Fruit fly (Drosophila melanogaster) whole organism, embryonic: Measurements from ENCODE around the gene CG6163.

ENCODE experiments used
- CG10267 ChIP-seq: fragments of 200-800 bp; sonication (Bioruptor generic); optimal IDR thresholded peaks from 2 replicates; lab custom pipeline; 2018; ENCODE audit warnings: missing biosample characterization, mild to moderate bottlenecking, missing genetic modification characterization, moderate library complexity
- CG11504 ChIP-seq: fragments of 200-800 bp; sonication (Bioruptor generic); optimal IDR thresholded peaks from 3 replicates; lab custom pipeline; 2019; ENCODE audit warnings: missing biosample characterization, mild to moderate bottlenecking, missing genetic modification characterization, moderate library complexity
- CG11696 ChIP-seq: fragments of 200-800 bp; sonication (Bioruptor generic); IDR thresholded peaks from 2 replicates; pipeline ENCODE4 v1.3.6; 2022; ENCODE audit warnings: missing biosample characterization, missing genetic modification characterization
- CG14965 ChIP-seq: fragments of 200-800 bp; sonication (Bioruptor generic); optimal IDR thresholded peaks from 2 replicates; lab custom pipeline; 2016; ENCODE audit warnings: missing biosample characterization, missing genetic modification characterization, borderline replicate concordance
- CG1529 ChIP-seq: fragments of 200-800 bp; sonication (Bioruptor generic); optimal IDR thresholded peaks from 3 replicates; lab custom pipeline; 2018; ENCODE audit warnings: missing biosample characterization, missing genetic modification characterization
- CG18619 ChIP-seq: fragments of 200-800 bp; sonication (Bioruptor generic); optimal IDR thresholded peaks from 3 replicates; lab custom pipeline; 2017; ENCODE audit warnings: missing biosample characterization, mild to moderate bottlenecking, missing genetic modification characterization
- CG2202 ChIP-seq: fragments of 200-800 bp; sonication (Bioruptor generic); optimal IDR thresholded peaks from 2 replicates; lab custom pipeline; 2018; ENCODE audit warnings: missing biosample characterization, mild to moderate bottlenecking, missing genetic modification characterization
- CG31224 ChIP-seq: fragments of 200-800 bp; sonication (Bioruptor generic); IDR thresholded peaks from 2 replicates; pipeline ENCODE4 v1.3.6; 2022; ENCODE audit warnings: missing biosample characterization, missing genetic modification characterization
- CG3281 ChIP-seq: fragments of 200-800 bp; sonication (Bioruptor generic); optimal IDR thresholded peaks from 3 replicates; lab custom pipeline; 2017; ENCODE audit warnings: missing biosample characterization, mild to moderate bottlenecking, missing genetic modification characterization
- CG34224 ChIP-seq: fragments of 200-800 bp; sonication (Bioruptor generic); IDR thresholded peaks from 3 replicates; pipeline ENCODE4 v1.3.6; 2022; ENCODE audit warnings: missing biosample characterization, missing genetic modification characterization; ENCODE audit not compliant: partially characterized antibody
- CG34422 ChIP-seq: fragments of 200-800 bp; sonication (Bioruptor generic); IDR thresholded peaks from 3 replicates; pipeline ENCODE4 v1.3.6; 2022; ENCODE audit warnings: missing biosample characterization, missing genetic modification characterization
- CG3838 ChIP-seq: fragments of 200-800 bp; sonication (Bioruptor generic); optimal IDR thresholded peaks from 3 replicates; lab custom pipeline; 2016; ENCODE audit warnings: missing biosample characterization, missing genetic modification characterization
- CG5245 ChIP-seq: fragments of 200-800 bp; sonication (Bioruptor generic); optimal IDR thresholded peaks from 3 replicates; lab custom pipeline; 2016; ENCODE audit warnings: missing biosample characterization, missing genetic modification characterization
- CG5953 ChIP-seq: fragments of 200-800 bp; sonication (Bioruptor generic); IDR thresholded peaks from 2 replicates; pipeline ENCODE4 v1.3.6; 2022; ENCODE audit warnings: missing biosample characterization, missing genetic modification characterization
- CG6813 ChIP-seq: fragments of 200-800 bp; sonication (Bioruptor generic); optimal IDR thresholded peaks from 2 replicates; lab custom pipeline; 2017; ENCODE audit warnings: missing biosample characterization, missing genetic modification characterization, mild to moderate bottlenecking, moderate library complexity, missing genetic modification reagents
- CG7839 ChIP-seq: fragments of 200-800 bp; sonication (Bioruptor generic); optimal IDR thresholded peaks from 3 replicates; lab custom pipeline; 2018; ENCODE audit warnings: missing biosample characterization, mild to moderate bottlenecking, missing genetic modification characterization, moderate library complexity
- CG7928 ChIP-seq: fragments of 200-800 bp; sonication (Bioruptor generic); optimal IDR thresholded peaks from 2 replicates; lab custom pipeline; 2017; ENCODE audit warnings: missing biosample characterization, mild to moderate bottlenecking, missing genetic modification characterization
- CG8359 ChIP-seq: fragments of 200-800 bp; sonication (Bioruptor generic); optimal IDR thresholded peaks from 2 replicates; lab custom pipeline; 2017; ENCODE audit warnings: missing biosample characterization, mild to moderate bottlenecking, missing genetic modification characterization, borderline replicate concordance
- CG8478 ChIP-seq: fragments of >200 bp; optimal IDR thresholded peaks from 2 replicates; lab custom pipeline; 2018
- CG8924 ChIP-seq: fragments of 200-800 bp; optimal IDR thresholded peaks from 3 replicates; lab custom pipeline; 2019; ENCODE audit warnings: missing biosample characterization, mild to moderate bottlenecking, missing genetic modification characterization, moderate library complexity
- CHES-1-like ChIP-seq: fragments of 200-800 bp; sonication (Bioruptor generic); optimal IDR thresholded peaks from 2 replicates; lab custom pipeline; 2016; ENCODE audit warnings: missing biosample characterization, missing genetic modification characterization
- Dbx ChIP-seq: fragments of 200-800 bp; sonication (Bioruptor generic); IDR thresholded peaks from 3 replicates; pipeline ENCODE4 v1.3.6; 2022; ENCODE audit warnings: missing biosample characterization, missing genetic modification characterization
- Dip2 ChIP-seq: fragments of 200-800 bp; sonication (Bioruptor generic); IDR thresholded peaks from 2 replicates; pipeline ENCODE4 v1.3.6; 2022; ENCODE audit warnings: missing biosample characterization, missing genetic modification characterization
- HLH54F ChIP-seq: fragments of 200-800 bp; sonication (Bioruptor generic); optimal IDR thresholded peaks from 3 replicates; lab custom pipeline; 2016; ENCODE audit warnings: missing biosample characterization, missing genetic modification characterization
- Hr78 ChIP-seq, 2 experiments: fragments of 200-800 bp in 1 of 2; fragments of >200 bp in 1 of 2; sonication (Bioruptor generic) in 1 of 2; optimal IDR thresholded peaks; 2 replicates each; lab custom pipeline; 2017 to 2019; ENCODE audit warnings: missing biosample characterization in 2 of 2, missing genetic modification characterization in 2 of 2, mild to moderate bottlenecking in 1 of 2, moderate library complexity in 1 of 2
- Kr ChIP-seq: fragments of 200-800 bp; sonication (Bioruptor generic); optimal IDR thresholded peaks from 2 replicates; lab custom pipeline; 2017; ENCODE audit warnings: missing biosample characterization, mild to moderate bottlenecking, missing genetic modification characterization
- NC2α ChIP-seq: fragments of 200-800 bp; sonication (Bioruptor generic); optimal IDR thresholded peaks from 2 replicates; lab custom pipeline; 2016; ENCODE audit warnings: missing biosample characterization, missing genetic modification characterization
- Opbp ChIP-seq: fragments of 200-800 bp; sonication (Bioruptor generic); IDR thresholded peaks from 3 replicates; pipeline ENCODE4 v1.3.6; 2022; ENCODE audit warnings: missing biosample characterization, missing genetic modification characterization; ENCODE audit not compliant: partially characterized antibody
- Ssrp ChIP-seq: fragments of 200-800 bp; sonication (Bioruptor generic); optimal IDR thresholded peaks from 2 replicates; lab custom pipeline; 2018; ENCODE audit warnings: missing biosample characterization, mild to moderate bottlenecking, missing genetic modification characterization, moderate library complexity
- Stat92E ChIP-seq, 3 experiments: fragments of >200 bp in 2 of 3; fragments of 200-800 bp in 1 of 3; sonication (Bioruptor generic) in 1 of 3; optimal IDR thresholded peaks; 2 replicates each; lab custom pipeline; 2017 to 2019; ENCODE audit warnings: missing biosample characterization in 3 of 3, missing genetic modification characterization in 3 of 3, mild to moderate bottlenecking in 1 of 3, moderate library complexity in 1 of 3
- ap ChIP-seq: fragments of 200-800 bp; sonication (Bioruptor generic); IDR thresholded peaks from 2 replicates; pipeline ENCODE4 v1.3.6; 2022; ENCODE audit warnings: missing biosample characterization, missing genetic modification characterization
- bsh ChIP-seq, 2 experiments: fragments of 200-800 bp; sonication (Bioruptor generic); optimal IDR thresholded peaks; 2 replicates each; lab custom pipeline; 2017 to 2018; ENCODE audit warnings: mild to moderate bottlenecking in 2 of 2, missing biosample characterization in 2 of 2, missing genetic modification characterization in 2 of 2, moderate library complexity in 1 of 2
- crc ChIP-seq: fragments of 200-800 bp; sonication (Bioruptor generic); optimal IDR thresholded peaks from 2 replicates; lab custom pipeline; 2016; ENCODE audit warnings: missing biosample characterization, missing genetic modification characterization
- ems ChIP-seq: fragments of 200-800 bp; sonication (Bioruptor generic); optimal IDR thresholded peaks from 3 replicates; lab custom pipeline; 2016; ENCODE audit warnings: missing biosample characterization, missing genetic modification characterization
- exex ChIP-seq: fragments of 200-800 bp; sonication (Bioruptor generic); optimal IDR thresholded peaks from 4 replicates; lab custom pipeline; 2018; ENCODE audit warnings: missing biosample characterization, mild to moderate bottlenecking, missing genetic modification characterization, moderate library complexity
- fu2 ChIP-seq: fragments of 200-800 bp; sonication (Bioruptor generic); optimal IDR thresholded peaks from 2 replicates; lab custom pipeline; 2016; ENCODE audit warnings: missing biosample characterization, missing genetic modification characterization
- grn ChIP-seq: fragments of 200-800 bp; sonication (Bioruptor generic); optimal IDR thresholded peaks from 3 replicates; lab custom pipeline; 2017; ENCODE audit warnings: missing biosample characterization, missing genetic modification characterization
- gro ChIP-seq: fragments of 200-800 bp; sonication (Bioruptor generic); optimal IDR thresholded peaks from 2 replicates; lab custom pipeline; 2016; ENCODE audit warnings: missing biosample characterization, missing genetic modification characterization
- gsb ChIP-seq: fragments of 200-800 bp; sonication (Bioruptor generic); IDR thresholded peaks from 2 replicates; pipeline ENCODE4 v1.3.6; 2022; ENCODE audit warnings: missing biosample characterization, missing genetic modification characterization
- gsb-n ChIP-seq: fragments of 200-800 bp; sonication (Bioruptor generic); optimal IDR thresholded peaks from 3 replicates; lab custom pipeline; 2018; ENCODE audit warnings: missing biosample characterization, mild to moderate bottlenecking, missing genetic modification characterization
- insv ChIP-seq, 2 experiments: fragments of 200-800 bp; sonication (Bioruptor generic); optimal IDR thresholded peaks; 3 replicates each; lab custom pipeline; 2016 to 2018; ENCODE audit warnings: missing biosample characterization in 2 of 2, missing genetic modification characterization in 2 of 2
- jing ChIP-seq: fragments of 200-800 bp; sonication (Bioruptor generic); optimal IDR thresholded peaks from 2 replicates; lab custom pipeline; 2018; ENCODE audit warnings: missing biosample characterization, mild to moderate bottlenecking, missing genetic modification characterization
- jumu ChIP-seq: fragments of 200-800 bp; sonication (Bioruptor generic); optimal IDR thresholded peaks from 3 replicates; lab custom pipeline; 2016; ENCODE audit warnings: missing biosample characterization, missing genetic modification characterization
- odd ChIP-seq: fragments of 200-800 bp; sonication (Bioruptor generic); optimal IDR thresholded peaks from 2 replicates; lab custom pipeline; 2017; ENCODE audit warnings: missing biosample characterization, mild to moderate bottlenecking, missing genetic modification characterization
- otp ChIP-seq: fragments of 200-800 bp; sonication (Bioruptor generic); IDR thresholded peaks from 3 replicates; pipeline ENCODE4, ENCODE4 v1.3.6; 2022; ENCODE audit warnings: missing biosample characterization, missing genetic modification characterization
- ro ChIP-seq: fragments of 200-800 bp; sonication (Bioruptor generic); IDR thresholded peaks from 2 replicates; pipeline ENCODE4 v1.3.6; 2022; ENCODE audit warnings: missing biosample characterization, missing genetic modification characterization
- shn ChIP-seq: fragments of 200-800 bp; sonication (Bioruptor generic); optimal IDR thresholded peaks from 3 replicates; lab custom pipeline; 2016; ENCODE audit warnings: missing biosample characterization, missing genetic modification characterization
- ssp ChIP-seq: fragments of 200-800 bp; sonication (Bioruptor generic); IDR thresholded peaks from 2 replicates; pipeline ENCODE4 v1.3.6; 2022; ENCODE audit warnings: missing biosample characterization, missing genetic modification characterization
- tin ChIP-seq: fragments of 200-800 bp; sonication (Bioruptor generic); optimal IDR thresholded peaks from 3 replicates; lab custom pipeline; 2016; ENCODE audit warnings: missing biosample characterization, missing genetic modification characterization
- trem ChIP-seq: fragments of 200-800 bp; optimal IDR thresholded peaks from 3 replicates; lab custom pipeline; 2019; ENCODE audit warnings: missing biosample characterization, mild to moderate bottlenecking, missing genetic modification characterization, moderate library complexity
- ttk ChIP-seq: fragments of 200-800 bp; sonication (Bioruptor generic); IDR thresholded peaks from 2 replicates; pipeline ENCODE4 v2.1.2; 2022; ENCODE audit warnings: missing biosample characterization, missing genetic modification characterization

Gene CG6163

dm6 chr3L:11333986-11334385 lies 30.7 kb downstream of the CG6163 start (continued):
- TF ChIP-seq CG14965 (GFP tag; lab: Kevin White, UChicago) (no peak), CG11504 (peak; percentile 71), grn (GFP tag; lab: Kevin White, UChicago) (no peak), CG5245 (GFP tag; lab: Kevin White, UChicago) (peak; percentile 16), CG2202 (tag; lab: Kevin White, UChicago) (peak; percentile 66), ssp (GFP tag; lab: Robert Waterston, UW) (no peak), Ssrp (tag; lab: Kevin White, UChicago) (peak; percentile 57), CG10267 (tag; lab: Kevin White, UChicago) (peak; percentile 62), ro (GFP tag; lab: Robert Waterston, UW) (no peak), gsb-n (tag; lab: Kevin White, UChicago) (peak; percentile 60), CG34422 (GFP tag; lab: Robert Waterston, UW) (0 out of 3 replicates have a peak, but pooled peaks have one; percentile 31), bsh (GFP tag; optimal IDR thresholded peaks at IDR 0.05; lab: Kevin White, UChicago) (peak in 1 of 2 experiments; percentile 82), CG1529 (peak; percentile 26), CG18619 (no peak), HLH54F (GFP tag; lab: Kevin White, UChicago) (no peak), gro (GFP tag; lab: Kevin White, UChicago) (no peak), ttk (GFP tag; lab: Robert Waterston, UW) (peak; percentile 40; the same call in 1 of the 2 replicates), CG7928 (no peak), crc (GFP tag; lab: Kevin White, UChicago) (no peak), tin (GFP tag; lab: Kevin White, UChicago) (peak; percentile 40), Dip2 (no peak), Stat92E (GFP tag; optimal IDR thresholded peaks at IDR 0.05; lab: Kevin White, UChicago) (no peak), CG31224 (GFP tag; lab: Robert Waterston, UW) (no peak), ap (GFP tag; lab: Robert Waterston, UW) (peak; percentile 18; the same call in 1 of the 2 replicates), trem (tag; lab: Kevin White, UChicago) (peak; percentile 54), CHES-1-like (peak; percentile 3), otp (GFP tag; lab: Robert Waterston, UW) (peak; percentile 42; the same call in 1 of the 3 replicates), ems (peak; percentile 45), gsb (GFP tag; lab: Robert Waterston, UW) (no peak), jumu (GFP tag; lab: Kevin White, UChicago) (no peak), CG8478 (lab: Kevin White, UChicago) (no peak), CG3838 (GFP tag; lab: Kevin White, UChicago) (no peak), NC2α (no peak), exex (no peak), Hr78 (GFP tag; optimal IDR thresholded peaks at IDR 0.05; lab: Kevin White, UChicago) (no peak), fu2 (GFP tag; lab: Kevin White, UChicago) (no peak), CG5953 (0 out of 2 replicates have a peak, but pooled peaks have one; percentile 28), Opbp (GFP tag; lab: Robert Waterston, UW) (no peak), CG11696 (GFP tag; lab: Robert Waterston, UW) (0 out of 2 replicates have a peak, but pooled peaks have one; percentile 47), shn (GFP tag; lab: Kevin White, UChicago) (no peak), Dbx (GFP tag; lab: Robert Waterston, UW) (no peak), CG6813 (GFP tag; lab: Kevin White, UChicago) (no peak), Kr (GFP tag; lab: Kevin White, UChicago) (no peak), odd (GFP tag; lab: Kevin White, UChicago) (peak; percentile 2), CG34224 (no peak), jing (peak; percentile 20), CG3281 (GFP tag; lab: Kevin White, UChicago) (no peak), CG8924 (peak; percentile 61), CG7839 (tag; lab: Kevin White, UChicago) (peak; percentile 65), CG8359 (peak; percentile 32), insv (GFP tag; optimal IDR thresholded peaks at IDR 0.05; lab: Kevin White, UChicago) (no peak)
